Fruit fly (Drosophila melanogaster): ENCODE measurements around the gene HIP.

HIP gene

dm6 chrX:3838648-3839047 is 39.7 kb downstream of the HIP start (continued):
- TF ChIP-seq CG6765 (GFP tag; optimal IDR thresholded peaks at IDR 0.05) (peak; percentile 57), gt (GFP tag; IDR thresholded peaks at IDR 0.05) (peak; percentile 42; the same call in 1 of the 2 replicates), Camta (GFP tag; optimal IDR thresholded peaks at IDR 0.05) (peak; percentile 58), ken (GFP tag; IDR thresholded peaks at IDR 0.05) (peak; percentile 83), vfl (GFP tag; optimal IDR thresholded peaks at IDR 0.05) (peak; percentile 65), eyg (GFP tag; optimal IDR thresholded peaks at IDR 0.05) (no peak), HmgD (GFP tag; optimal IDR thresholded peaks at IDR 0.05) (peak; percentile 14), sens (GFP tag) (peak; percentile 96), al (GFP tag; IDR thresholded peaks at IDR 0.05) (peak; percentile 74), CG2678 (tag; optimal IDR thresholded peaks at IDR 0.05) (peak; percentile 88), H15 (GFP tag; IDR thresholded peaks at IDR 0.05) (peak; percentile 63; the same call in 2 of the 3 replicates), gsb-n (tag; optimal IDR thresholded peaks at IDR 0.05) (peak; percentile 62), schlank (tag; optimal IDR thresholded peaks at IDR 0.05) (peak; percentile 22), BEAF-32 (GFP tag; optimal IDR thresholded peaks at IDR 0.05) (no peak), bsh (GFP tag; optimal IDR thresholded peaks at IDR 0.05) (peak in 1 of 2 experiments; percentile 80), Max (GFP tag; optimal IDR thresholded peaks at IDR 0.05) (peak; percentile 66), CG9609 (GFP tag; optimal IDR thresholded peaks at IDR 0.05) (peak; percentile 69), C15 (GFP tag; IDR thresholded peaks at IDR 0.05) (no peak), fru (optimal IDR thresholded peaks at IDR 0.05) (no peak), inv (GFP tag; IDR thresholded peaks at IDR 0.05; ENCODE audit: partially characterized antibody) (no peak), caup (GFP tag; optimal IDR thresholded peaks at IDR 0.05; ENCODE audit: severe bottlenecking) (peak; percentile 76), Tbp (GFP tag; optimal IDR thresholded peaks at IDR 0.05) (no peak), chif (GFP tag; optimal IDR thresholded peaks at IDR 0.05) (peak; percentile 69 to 78), CG8478 (optimal IDR thresholded peaks at IDR 0.05) (no peak), CG6254 (GFP tag; optimal IDR thresholded peaks at IDR 0.05) (peak; percentile 48), ash1 (GFP tag; optimal IDR thresholded peaks at IDR 0.05) (peak; percentile 21), CG15601 (tag; optimal IDR thresholded peaks at IDR 0.05) (peak; percentile 67), danr (GFP tag; IDR thresholded peaks at IDR 0.05) (0 out of 2 replicates have a peak, but pooled peaks have one; percentile 20), B-H1 (GFP tag; IDR thresholded peaks at IDR 0.05) (peak; percentile 63), Sry-β (GFP tag; optimal IDR thresholded peaks at IDR 0.05) (peak; percentile 4), CG33557 (GFP tag; optimal IDR thresholded peaks at IDR 0.05) (peak; percentile 49), Atf3 (GFP tag; optimal IDR thresholded peaks at IDR 0.05) (peak; percentile 59), Ptx1 (GFP tag; IDR thresholded peaks at IDR 0.05) (peak; percentile 80), mld (GFP tag; IDR thresholded peaks at IDR 0.05; ENCODE audit: partially characterized antibody) (no peak), CG6689 (GFP tag; IDR thresholded peaks at IDR 0.05) (peak; percentile 70), CG10274 (GFP tag; optimal IDR thresholded peaks at IDR 0.05) (peak; percentile 47), Awh (GFP tag; IDR thresholded peaks at IDR 0.05) (peak; percentile 81), CG18599 (GFP tag; optimal IDR thresholded peaks at IDR 0.05) (peak; percentile 79), cg (GFP tag; optimal IDR thresholded peaks at IDR 0.05) (no peak), CG2199 (GFP tag; IDR thresholded peaks at IDR 0.05) (no peak; the same call in 2 of the 3 replicates), CG7839 (tag; optimal IDR thresholded peaks at IDR 0.05) (peak; percentile 84), CG13296 (GFP tag; optimal IDR thresholded peaks at IDR 0.05) (peak; percentile 84), tin (GFP tag; optimal IDR thresholded peaks at IDR 0.05) (peak; percentile 82), HLH4C (GFP tag; IDR thresholded peaks at IDR 0.05; ENCODE audit: partially characterized antibody) (no peak), CG14710 (tag; optimal IDR thresholded peaks at IDR 0.05) (peak; percentile 73), Dip2 (GFP tag; IDR thresholded peaks at IDR 0.05) (no peak), CG4820 (GFP tag; optimal IDR thresholded peaks at IDR 0.05) (peak; percentile 68), tx (GFP tag; optimal IDR thresholded peaks at IDR 0.05) (peak; percentile 73), nerfin-1 (tag; optimal IDR thresholded peaks at IDR 0.05) (peak; percentile 74), CG7963 (GFP tag; IDR thresholded peaks at IDR 0.05; ENCODE audit: partially characterized antibody) (no peak), CG10959 (GFP tag; IDR thresholded peaks at IDR 0.05) (peak; percentile 53)
